Worm (Caenorhabditis elegans): ENCODE measurements around the gene nep-2.

DNA sequence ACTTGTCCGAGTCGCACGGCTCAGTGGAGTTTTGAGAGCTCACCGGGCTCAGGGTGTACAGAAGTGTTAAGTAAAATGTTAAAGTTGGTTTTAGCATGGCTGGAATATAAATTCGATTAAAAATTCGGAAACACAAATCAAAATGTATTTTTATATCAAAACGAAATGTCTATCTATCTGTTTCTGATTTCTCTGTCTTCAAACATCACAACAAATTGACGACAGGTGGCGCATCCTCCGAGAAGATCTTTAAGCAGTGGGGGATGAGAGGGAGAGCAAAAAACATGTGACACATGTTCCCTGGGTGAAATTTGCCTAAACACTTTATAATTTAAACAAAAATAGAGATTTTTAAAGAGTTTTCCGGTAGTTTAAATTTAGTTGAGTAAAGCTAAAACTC is 43.5 kb upstream of the nep-2 start, which contains the start of gene F08D12.7:
- TF ChIP-seq unc-62 (GFP tag; optimal IDR thresholded peaks at IDR 0.05), result no peak
- TF ChIP-seq lin-39 (tag; optimal IDR thresholded peaks at IDR 0.05), result no peak
- TF ChIP-seq pqm-1 (tag; optimal IDR thresholded peaks at IDR 0.05), result no peak
- TF ChIP-seq zag-1 (tag; optimal IDR thresholded peaks at IDR 0.05), result no peak
- no peak for TF ChIP-seq nhr-11 (tag; optimal IDR thresholded peaks at IDR 0.05)
- no peak for TF ChIP-seq nhr-28 (tag; optimal IDR thresholded peaks at IDR 0.05)
- TF ChIP-seq ama-1 (optimal IDR thresholded peaks at IDR 0.05), result no peak
- TF ChIP-seq skn-1 (tag; optimal IDR thresholded peaks at IDR 0.05), result no peak
